Fruit fly (Drosophila melanogaster) whole organism, embryonic: ENCODE results near the gene tank.
A peak's percentile ranks its signal among the peaks of the same experiment; 100 is the strongest.

Source experiments
- B-H1 ChIP-seq: fragments of 200-800 bp; sonication (Bioruptor generic); IDR thresholded peaks from 3 replicates; pipeline ENCODE4 v1.3.6; 2022; ENCODE audit warnings: missing biosample characterization, missing genetic modification characterization
- BEAF-32 ChIP-seq: fragments of 200-800 bp; sonication (Bioruptor generic); optimal IDR thresholded peaks from 3 replicates; lab custom pipeline; 2017; ENCODE audit warnings: missing biosample characterization, missing genetic modification characterization, mild to moderate bottlenecking, moderate library complexity, missing genetic modification reagents
- CG10267 ChIP-seq: fragments of 200-800 bp; sonication (Bioruptor generic); optimal IDR thresholded peaks from 2 replicates; lab custom pipeline; 2018; ENCODE audit warnings: missing biosample characterization, mild to moderate bottlenecking, missing genetic modification characterization, moderate library complexity
- CG10979 ChIP-seq: fragments of 200-800 bp; sonication (Bioruptor generic); optimal IDR thresholded peaks from 2 replicates; lab custom pipeline; 2018; ENCODE audit warnings: missing biosample characterization, mild to moderate bottlenecking, missing genetic modification characterization, moderate library complexity
- CG11504 ChIP-seq: fragments of 200-800 bp; sonication (Bioruptor generic); optimal IDR thresholded peaks from 3 replicates; lab custom pipeline; 2019; ENCODE audit warnings: missing biosample characterization, mild to moderate bottlenecking, missing genetic modification characterization, moderate library complexity
- CG14667 ChIP-seq: fragments of 200-800 bp; sonication (Bioruptor generic); IDR thresholded peaks from 2 replicates; pipeline ENCODE4 v1.3.6; 2022; ENCODE audit warnings: missing biosample characterization, missing genetic modification characterization
- CG1529 ChIP-seq: fragments of 200-800 bp; sonication (Bioruptor generic); optimal IDR thresholded peaks from 3 replicates; lab custom pipeline; 2018; ENCODE audit warnings: missing biosample characterization, missing genetic modification characterization
- CG16863 ChIP-seq: fragments of 200-800 bp; sonication (Bioruptor generic); optimal IDR thresholded peaks from 3 replicates; lab custom pipeline; 2016; ENCODE audit warnings: missing biosample characterization, missing genetic modification characterization
- CG17328 ChIP-seq: fragments of 200-800 bp; sonication (Bioruptor generic); IDR thresholded peaks from 2 replicates; pipeline ENCODE4 v1.3.6; 2022; ENCODE audit warnings: missing biosample characterization, missing genetic modification characterization
- CG17568 ChIP-seq: fragments of 200-800 bp; sonication (Bioruptor generic); optimal IDR thresholded peaks from 2 replicates; lab custom pipeline; 2018; ENCODE audit warnings: missing biosample characterization, mild to moderate bottlenecking, missing genetic modification characterization, moderate library complexity
- CG1792 ChIP-seq: fragments of 200-800 bp; sonication (Bioruptor generic); optimal IDR thresholded peaks from 2 replicates; lab custom pipeline; 2016; ENCODE audit warnings: missing biosample characterization, missing genetic modification characterization
- CG2202 ChIP-seq: fragments of 200-800 bp; sonication (Bioruptor generic); optimal IDR thresholded peaks from 2 replicates; lab custom pipeline; 2018; ENCODE audit warnings: missing biosample characterization, mild to moderate bottlenecking, missing genetic modification characterization
- CG2875 ChIP-seq: fragments of 200-800 bp; sonication (Bioruptor generic); optimal IDR thresholded peaks from 2 replicates; lab custom pipeline; 2017; ENCODE audit warnings: missing biosample characterization, mild to moderate bottlenecking, missing genetic modification characterization, missing genetic modification reagents
- CG2889 ChIP-seq: fragments of 200-800 bp; sonication (Bioruptor generic); IDR thresholded peaks from 3 replicates; pipeline ENCODE4 v1.3.6; 2022; ENCODE audit warnings: missing biosample characterization, missing genetic modification characterization
- CG3065 ChIP-seq: fragments of 200-800 bp; sonication (Bioruptor generic); optimal IDR thresholded peaks from 2 replicates; lab custom pipeline; 2016; ENCODE audit warnings: missing biosample characterization, missing genetic modification characterization
- CG34224 ChIP-seq: fragments of 200-800 bp; sonication (Bioruptor generic); IDR thresholded peaks from 3 replicates; pipeline ENCODE4 v1.3.6; 2022; ENCODE audit warnings: missing biosample characterization, missing genetic modification characterization; ENCODE audit not compliant: partially characterized antibody
- CG43689 ChIP-seq: fragments of 200-800 bp; sonication (Bioruptor generic); IDR thresholded peaks from 2 replicates; pipeline ENCODE4 v1.3.6; 2022; ENCODE audit warnings: missing biosample characterization, missing genetic modification characterization
- CG4404 ChIP-seq: fragments of 200-800 bp; sonication (Bioruptor generic); IDR thresholded peaks from 2 replicates; pipeline ENCODE4 v1.3.6; 2022; ENCODE audit warnings: missing biosample characterization, missing genetic modification characterization
- CG4854 ChIP-seq: fragments of 200-800 bp; sonication (Bioruptor generic); optimal IDR thresholded peaks from 2 replicates; lab custom pipeline; 2016; ENCODE audit warnings: missing biosample characterization, missing genetic modification characterization, inconsistent platforms
- CG5180 ChIP-seq: fragments of 200-800 bp; sonication (Bioruptor generic); optimal IDR thresholded peaks from 3 replicates; lab custom pipeline; 2017; ENCODE audit warnings: missing biosample characterization, missing genetic modification characterization, mild to moderate bottlenecking, moderate library complexity, missing genetic modification reagents
- CG7271 ChIP-seq: fragments of 200-800 bp; sonication (Bioruptor generic); optimal IDR thresholded peaks from 2 replicates; lab custom pipeline; 2018; ENCODE audit warnings: missing biosample characterization, mild to moderate bottlenecking, missing genetic modification characterization, moderate library complexity
- CG8924 ChIP-seq: fragments of 200-800 bp; optimal IDR thresholded peaks from 3 replicates; lab custom pipeline; 2019; ENCODE audit warnings: missing biosample characterization, mild to moderate bottlenecking, missing genetic modification characterization, moderate library complexity
- E2f2 ChIP-seq: fragments of 200-800 bp; sonication (Bioruptor generic); IDR thresholded peaks from 2 replicates; pipeline ENCODE4 v1.3.6; 2022; ENCODE audit warnings: missing biosample characterization, missing genetic modification characterization
- Mad ChIP-seq: fragments of 200-800 bp; sonication (Bioruptor generic); optimal IDR thresholded peaks from 2 replicates; lab custom pipeline; 2016; ENCODE audit warnings: missing biosample characterization, missing genetic modification characterization
- Myb ChIP-seq: fragments of 200-800 bp; sonication (Bioruptor generic); optimal IDR thresholded peaks from 2 replicates; lab custom pipeline; 2016; ENCODE audit warnings: missing biosample characterization, missing genetic modification characterization
- PHDP ChIP-seq: fragments of 200-800 bp; sonication (Bioruptor generic); optimal IDR thresholded peaks from 3 replicates; lab custom pipeline; 2018; ENCODE audit warnings: missing biosample characterization, mild to moderate bottlenecking, missing genetic modification characterization, moderate library complexity
- Stat92E ChIP-seq, 3 experiments: fragments of >200 bp in 2 of 3; fragments of 200-800 bp in 1 of 3; sonication (Bioruptor generic) in 1 of 3; optimal IDR thresholded peaks; 2 replicates each; lab custom pipeline; 2017 to 2019; ENCODE audit warnings: missing biosample characterization in 3 of 3, missing genetic modification characterization in 3 of 3, mild to moderate bottlenecking in 1 of 3, moderate library complexity in 1 of 3
- Xrp1 ChIP-seq: fragments of 200-800 bp; sonication (Bioruptor generic); IDR thresholded peaks from 2 replicates; pipeline ENCODE4 v1.3.6; 2022; ENCODE audit warnings: missing biosample characterization, missing genetic modification characterization
- abd-A ChIP-seq: fragments of 200-800 bp; sonication (Bioruptor generic); optimal IDR thresholded peaks from 3 replicates; lab custom pipeline; 2019; ENCODE audit warnings: missing biosample characterization, mild to moderate bottlenecking, missing genetic modification characterization, moderate library complexity
- bsh ChIP-seq, 2 experiments: fragments of 200-800 bp; sonication (Bioruptor generic); optimal IDR thresholded peaks; 2 replicates each; lab custom pipeline; 2017 to 2018; ENCODE audit warnings: mild to moderate bottlenecking in 2 of 2, missing biosample characterization in 2 of 2, missing genetic modification characterization in 2 of 2, moderate library complexity in 1 of 2
- chinmo ChIP-seq: fragments of 200-800 bp; sonication (Bioruptor generic); IDR thresholded peaks from 4 replicates; pipeline ENCODE4 v1.3.6; 2022; ENCODE audit warnings: missing biosample characterization, missing genetic modification characterization; ENCODE audit not compliant: partially characterized antibody
- chn ChIP-seq: fragments of 200-800 bp; sonication (Bioruptor generic); optimal IDR thresholded peaks from 2 replicates; lab custom pipeline; 2016; ENCODE audit warnings: missing biosample characterization, missing genetic modification characterization
- eyg ChIP-seq: fragments of 200-800 bp; sonication (Bioruptor generic); optimal IDR thresholded peaks from 3 replicates; lab custom pipeline; 2016; ENCODE audit warnings: missing biosample characterization, missing genetic modification characterization
- fru ChIP-seq: fragments of >200 bp; optimal IDR thresholded peaks from 2 replicates; lab custom pipeline; 2017
- gem ChIP-seq: fragments of 200-800 bp; sonication (Bioruptor generic); optimal IDR thresholded peaks from 2 replicates; lab custom pipeline; 2019; ENCODE audit warnings: missing biosample characterization, mild to moderate bottlenecking, missing genetic modification characterization, moderate library complexity
- grn ChIP-seq: fragments of 200-800 bp; sonication (Bioruptor generic); optimal IDR thresholded peaks from 3 replicates; lab custom pipeline; 2017; ENCODE audit warnings: missing biosample characterization, missing genetic modification characterization
- hkb ChIP-seq, 2 experiments: fragments of 200-800 bp in 1 of 2; fragments of >200 bp in 1 of 2; sonication (Bioruptor generic) in 1 of 2; IDR thresholded peaks in 1 of 2; optimal IDR thresholded peaks in 1 of 2; 2 replicates each; pipeline versions ENCODE4 v1.3.6 to Lab custom; 2017 to 2022; ENCODE audit warnings: missing biosample characterization in 1 of 2, missing genetic modification characterization in 1 of 2
- klu ChIP-seq: fragments of 200-800 bp; sonication (Bioruptor generic); IDR thresholded peaks from 2 replicates; pipeline ENCODE4 v1.3.6; 2022; ENCODE audit warnings: missing biosample characterization, missing genetic modification characterization
- sens ChIP-seq: fragments of 200-800 bp; sonication (Bioruptor generic); peaks from one replicate; lab custom pipeline; 2016; ENCODE audit warnings: missing biosample characterization, missing genetic modification characterization
- sim ChIP-seq: fragments of 200-800 bp; sonication (Bioruptor generic); IDR thresholded peaks from 2 replicates; pipeline ENCODE4 v1.3.6; 2022; ENCODE audit warnings: missing biosample characterization, missing genetic modification characterization
- sisA ChIP-seq: fragments of 200-800 bp; sonication (Bioruptor generic); IDR thresholded peaks from 2 replicates; pipeline ENCODE4 v1.3.6; 2022; ENCODE audit warnings: missing biosample characterization, missing genetic modification characterization
- so ChIP-seq: fragments of 200-800 bp; sonication (Bioruptor generic); IDR thresholded peaks from 3 replicates; pipeline ENCODE4 v1.3.6; 2022; ENCODE audit warnings: missing biosample characterization, missing genetic modification characterization
- tx ChIP-seq: fragments of 200-800 bp; sonication (Bioruptor generic); optimal IDR thresholded peaks from 2 replicates; lab custom pipeline; 2016; ENCODE audit warnings: missing biosample characterization, missing genetic modification characterization
- unpg ChIP-seq: fragments of 200-800 bp; sonication (Bioruptor generic); optimal IDR thresholded peaks from 3 replicates; lab custom pipeline; 2018; ENCODE audit warnings: missing biosample characterization, mild to moderate bottlenecking, missing genetic modification characterization, moderate library complexity
- vvl ChIP-seq: fragments of 200-800 bp; sonication (Bioruptor generic); IDR thresholded peaks from 2 replicates; pipeline ENCODE4 v1.3.6; 2022; ENCODE audit warnings: missing biosample characterization, missing genetic modification characterization

Gene tank

dm6 chr2L:4793780-4794523, 43.8 kb downstream of the tank start, which contains the start of gene fipi (continued):
- peak; percentile 5 for TF ChIP-seq CG5180 (GFP tag; lab: Kevin White, UChicago)
- no peak for TF ChIP-seq Stat92E (GFP tag; optimal IDR thresholded peaks at IDR 0.05; lab: Kevin White, UChicago)
- no peak for TF ChIP-seq grn (GFP tag; lab: Kevin White, UChicago)
- TF ChIP-seq CG17568 (GFP tag; lab: Kevin White, UChicago): peak; percentile 52
- 0 out of 2 replicates have a peak, but pooled peaks have one; percentile 8 for TF ChIP-seq CG43689
- TF ChIP-seq CG2875 (GFP tag; lab: Kevin White, UChicago): peak; percentile 33
- TF ChIP-seq abd-A (tag; lab: Kevin White, UChicago): peak; percentile 10
- peak; percentile 12 for TF ChIP-seq CG2202 (tag; lab: Kevin White, UChicago)
- TF ChIP-seq eyg (GFP tag; lab: Kevin White, UChicago): no peak
- TF ChIP-seq CG17328 (GFP tag; lab: Robert Waterston, UW): peak; percentile 33; the same call in 1 of the 2 replicates
- no peak for TF ChIP-seq Mad (GFP tag; lab: Kevin White, UChicago)
- peak; percentile 68 for TF ChIP-seq sens (GFP tag; lab: Kevin White, UChicago)
- TF ChIP-seq CG8924: no peak
- peak; percentile 34 for TF ChIP-seq CG10267 (tag; lab: Kevin White, UChicago)
- 0 out of 2 replicates have a peak, but pooled peaks have one; percentile 43 for TF ChIP-seq vvl (GFP tag; lab: Robert Waterston, UW)
- no peak for TF ChIP-seq sisA (GFP tag; lab: Robert Waterston, UW)
- TF ChIP-seq Xrp1: no peak
- TF ChIP-seq sim: peak; percentile 42; the same call in 1 of the 2 replicates
- no peak for TF ChIP-seq chinmo (GFP tag; lab: Robert Waterston, UW)
- no peak for TF ChIP-seq CG16863
- TF ChIP-seq CG3065 (GFP tag; lab: Kevin White, UChicago): no peak
- TF ChIP-seq bsh (GFP tag; optimal IDR thresholded peaks at IDR 0.05; lab: Kevin White, UChicago): peak in 1 of 2 experiments; percentile 46
- no peak for TF ChIP-seq CG4404 (GFP tag; lab: Robert Waterston, UW)
- no peak for TF ChIP-seq BEAF-32
- peak; percentile 37 for TF ChIP-seq unpg (GFP tag; lab: Kevin White, UChicago)
- no peak for TF ChIP-seq chn (GFP tag; lab: Kevin White, UChicago)
- TF ChIP-seq gem (tag; lab: Kevin White, UChicago): peak; percentile 2
- TF ChIP-seq CG1792 (GFP tag; lab: Kevin White, UChicago): no peak
- TF ChIP-seq Myb: peak; percentile 15
- TF ChIP-seq klu (GFP tag; lab: Robert Waterston, UW): no peak
- TF ChIP-seq PHDP (tag; lab: Kevin White, UChicago): peak; percentile 41
- no peak for TF ChIP-seq fru
- TF ChIP-seq CG11504 (tag; lab: Kevin White, UChicago): peak; percentile 99
- peak; percentile 19 for TF ChIP-seq CG10979 (tag; lab: Kevin White, UChicago)
- TF ChIP-seq CG4854 (GFP tag; lab: Kevin White, UChicago): no peak
- peak; percentile 16 for TF ChIP-seq CG1529
- no peak for TF ChIP-seq CG14667 (GFP tag; lab: Robert Waterston, UW)
- peak; percentile 2 for TF ChIP-seq CG7271 (tag; lab: Kevin White, UChicago)
- no peak for TF ChIP-seq B-H1 (GFP tag; lab: Robert Waterston, UW)
- 0 out of 3 replicates have a peak, but pooled peaks have one; percentile 9 for TF ChIP-seq CG34224 (GFP tag; lab: Robert Waterston, UW)
- TF ChIP-seq hkb (optimal IDR thresholded peaks at IDR 0.05; lab: Kevin White, UChicago): no peak
- peak; percentile 52 for TF ChIP-seq hkb (GFP tag; IDR thresholded peaks at IDR 0.05; lab: Robert Waterston, UW)
- no peak for TF ChIP-seq CG2889 (GFP tag; lab: Robert Waterston, UW)
- no peak for TF ChIP-seq tx (GFP tag; lab: Kevin White, UChicago)
- TF ChIP-seq E2f2 (GFP tag; lab: Robert Waterston, UW): peak; percentile 41; the same call in 1 of the 2 replicates
- TF ChIP-seq so (GFP tag; lab: Robert Waterston, UW): no peak
